Fruit fly (Drosophila melanogaster) Kc167 (cell line): ENCODE data around the gene T48.

ENCODE experiments used
- Myc ChIP-seq: fragments of >200 bp; optimal IDR thresholded peaks from 2 replicates; lab custom pipeline; 2017; ENCODE audit warnings: missing external identifiers
- Sin3A ChIP-seq: fragments of >200 bp; optimal IDR thresholded peaks from 2 replicates; lab custom pipeline; 2018; ENCODE audit warnings: missing external identifiers
- h ChIP-seq: fragments of >200 bp; optimal IDR thresholded peaks from 3 replicates; lab custom pipeline; 2018; ENCODE audit warnings: missing external identifiers
- insv ChIP-seq: fragments of >200 bp; optimal IDR thresholded peaks from 3 replicates; lab custom pipeline; 2018; ENCODE audit warnings: missing external identifiers
- psq ChIP-seq: fragments of >200 bp; optimal IDR thresholded peaks from 2 replicates; lab custom pipeline; 2017; ENCODE audit warnings: missing external identifiers
- ttk ChIP-seq: sonication (Bioruptor generic); optimal IDR thresholded peaks from 2 replicates; lab custom pipeline; 2017; ENCODE audit warnings: missing external identifiers

dm6 chr3R:26955527-26955926 is 74.0 kb downstream of the T48 start:
- TF ChIP-seq Sin3A (lab: Kevin White, UChicago), result no peak
- TF ChIP-seq ttk, result no peak
- no peak for TF ChIP-seq Myc (lab: Kevin White, UChicago)
- no peak for TF ChIP-seq psq (lab: Kevin White, UChicago)
- TF ChIP-seq insv (lab: Kevin White, UChicago), result no peak
- no peak for TF ChIP-seq h
